Worm (Caenorhabditis elegans) whole organism, L4 larva: ENCODE measurements around the gene C56C10.7.

Experiments used
- attf-4 ChIP-seq: sonication (generic microtip); optimal IDR thresholded peaks from 3 replicates; lab custom pipeline; 2017; ENCODE audit warnings: missing biosample characterization, missing genetic modification characterization
- snpc-4 ChIP-seq: fragments of 150-350 bp; optimal IDR thresholded peaks from 2 replicates; lab custom pipeline; 2014; ENCODE audit warnings: missing biosample characterization, missing genetic modification characterization
- tra-1 ChIP-seq: fragments of 200-800 bp; sonication (Bioruptor generic); IDR thresholded peaks from 2 replicates; pipeline ENCODE4 v1.3.6; 2022; ENCODE audit warnings: missing genetic modification reagents, missing genetic modification characterization, missing compliant biosample characterization

ce11 chrII:6597507-6597906 is 10.1 kb upstream of the C56C10.7 start:
- TF ChIP-seq attf-4 (tag; lab: Kevin White, UChicago) (no peak), snpc-4 (no peak), tra-1 (GFP tag; lab: Robert Waterston, UW) (no peak)
